Worm (Caenorhabditis elegans): ENCODE measurements around the gene B0507.1.
"Not testable (repeated sequence)": the region's sequence is repeated elsewhere in the genome, so short reads cannot be mapped to it uniquely, and the experiment has no call there.

ce11 chrV:8819855-8820254 is 43.5 kb downstream of the B0507.1 start, which contains the start of gene rpm-1:
- not testable (repeated sequence) for TF ChIP-seq B0310.2 (tag; optimal IDR thresholded peaks at IDR 0.05); ama-1 (optimal IDR thresholded peaks at IDR 0.05)

All from whole organism, early embryonic.